Fruit fly (Drosophila melanogaster): ENCODE measurements around the gene PGRP-SB2.

Gene PGRP-SB2

dm6 chr3L:16697069-16697468 is 29.3 kb upstream of the PGRP-SB2 start (continued):
- TF ChIP-seq kay (GFP tag; optimal IDR thresholded peaks at IDR 0.05) (no peak), inv (GFP tag; IDR thresholded peaks at IDR 0.05; ENCODE audit: partially characterized antibody) (no peak), vfl (GFP tag; optimal IDR thresholded peaks at IDR 0.05) (no peak), nmo (GFP tag; optimal IDR thresholded peaks at IDR 0.05) (peak; percentile 53), pum (GFP tag; optimal IDR thresholded peaks at IDR 0.05) (no peak), CG17186 (GFP tag; optimal IDR thresholded peaks at IDR 0.05) (no peak), Nf-YC (tag; optimal IDR thresholded peaks at IDR 0.05) (no peak), slbo (GFP tag; IDR thresholded peaks at IDR 0.05) (peak; percentile 66), CG3995 (GFP tag; optimal IDR thresholded peaks at IDR 0.05) (no peak), tap (tag; optimal IDR thresholded peaks at IDR 0.05) (peak; percentile 46), CG15601 (tag; optimal IDR thresholded peaks at IDR 0.05) (peak; percentile 4), CG1233 (GFP tag; optimal IDR thresholded peaks at IDR 0.05) (peak; percentile 16), nerfin-1 (tag; optimal IDR thresholded peaks at IDR 0.05) (no peak), CG31224 (GFP tag; IDR thresholded peaks at IDR 0.05) (no peak), Rx (GFP tag; IDR thresholded peaks at IDR 0.05) (no peak), shn (GFP tag; optimal IDR thresholded peaks at IDR 0.05) (no peak), CG13287 (GFP tag; IDR thresholded peaks at IDR 0.05; ENCODE audit: partially characterized antibody) (no peak), CG4328 (GFP tag; optimal IDR thresholded peaks at IDR 0.05) (no peak), CG1024 (GFP tag; IDR thresholded peaks at IDR 0.05) (no peak), tin (GFP tag; optimal IDR thresholded peaks at IDR 0.05) (no peak), CG17361 (GFP tag; IDR thresholded peaks at IDR 0.05) (peak; percentile 67; the same call in 2 of the 3 replicates), Lhr (GFP tag; optimal IDR thresholded peaks at IDR 0.05) (no peak), sr (GFP tag; IDR thresholded peaks at IDR 0.05) (no peak), CG14965 (GFP tag; optimal IDR thresholded peaks at IDR 0.05; ENCODE audit: borderline replicate concordance) (no peak), cas (GFP tag; IDR thresholded peaks at IDR 0.05) (no peak), usp (GFP tag; optimal IDR thresholded peaks at IDR 0.05) (no peak), Side (GFP tag; optimal IDR thresholded peaks at IDR 0.05) (no peak), CG11398 (GFP tag; optimal IDR thresholded peaks at IDR 0.05) (no peak), phol (tag; optimal IDR thresholded peaks at IDR 0.05) (peak; percentile 46), CG7357 (GFP tag; IDR thresholded peaks at IDR 0.05) (no peak), Hr78 (GFP tag; optimal IDR thresholded peaks at IDR 0.05) (no peak), CG10267 (tag; optimal IDR thresholded peaks at IDR 0.05) (peak; percentile 31), pita (GFP tag; optimal IDR thresholded peaks at IDR 0.05) (no peak), p53 (GFP tag; optimal IDR thresholded peaks at IDR 0.05) (no peak), chif (GFP tag; optimal IDR thresholded peaks at IDR 0.05) (no peak), Hmr (GFP tag; optimal IDR thresholded peaks at IDR 0.05) (no peak), CG6654 (GFP tag; optimal IDR thresholded peaks at IDR 0.05) (no peak), bowl (GFP tag; IDR thresholded peaks at IDR 0.05) (no peak), caup (GFP tag; optimal IDR thresholded peaks at IDR 0.05; ENCODE audit: severe bottlenecking) (peak; percentile 7), exex (tag; optimal IDR thresholded peaks at IDR 0.05) (no peak), CG17829 (tag; optimal IDR thresholded peaks at IDR 0.05) (peak; percentile 39), CG7786 (GFP tag; optimal IDR thresholded peaks at IDR 0.05) (no peak), zf30C (GFP tag; optimal IDR thresholded peaks at IDR 0.05) (no peak), sqz (GFP tag; optimal IDR thresholded peaks at IDR 0.05) (no peak), Taf1 (GFP tag; IDR thresholded peaks at IDR 0.05) (no peak), HmgZ (tag; optimal IDR thresholded peaks at IDR 0.05) (no peak), Hey (tag; optimal IDR thresholded peaks at IDR 0.05) (no peak), dati (GFP tag; IDR thresholded peaks at IDR 0.05) (no peak), jigr1 (GFP tag; IDR thresholded peaks at IDR 0.05) (no peak), CG18476 (GFP tag; optimal IDR thresholded peaks at IDR 0.05) (no peak), CG7987 (GFP tag; optimal IDR thresholded peaks at IDR 0.05) (no peak)
